Worm (Caenorhabditis elegans): ENCODE results near the gene glb-13.

glb-13 gene

ce11 chrX:12362951-12363486 is 15.2 kb downstream of the glb-13 start (continued):
- peak; percentile 78 for TF ChIP-seq cebp-1 (GFP tag; IDR thresholded peaks at IDR 0.05)
- peak; percentile 96 for TF ChIP-seq cebp-1 (tag; optimal IDR thresholded peaks at IDR 0.05)
- TF ChIP-seq him-1 (tag; optimal IDR thresholded peaks at IDR 0.05): no peak
- TF ChIP-seq pbrm-1 (GFP tag; IDR thresholded peaks at IDR 0.05): peak; percentile 90
- no peak for TF ChIP-seq T26A5.8 (tag; optimal IDR thresholded peaks at IDR 0.05)
- peak; percentile 95 for TF ChIP-seq nfyb-1 (GFP tag; IDR thresholded peaks at IDR 0.05)
- no peak for TF ChIP-seq F49E8.2 (tag; optimal IDR thresholded peaks at IDR 0.05; ENCODE audit: insufficient read depth)
- TF ChIP-seq nhr-90 (tag; optimal IDR thresholded peaks at IDR 0.05): peak; percentile 91
- TF ChIP-seq atf-7 (tag; optimal IDR thresholded peaks at IDR 0.05): peak; percentile 98
- no peak for TF ChIP-seq F55B11.4 (tag; optimal IDR thresholded peaks at IDR 0.05; ENCODE audit: borderline replicate concordance, insufficient read depth)
- TF ChIP-seq F37B4.10 (GFP tag; IDR thresholded peaks at IDR 0.05): no peak
- TF ChIP-seq dpff-1 (tag; optimal IDR thresholded peaks at IDR 0.05): peak; percentile 86
- TF ChIP-seq lag-1 (GFP tag; IDR thresholded peaks at IDR 0.05): peak; percentile 84; the same call in 1 of the 2 replicates
- TF ChIP-seq ztf-28 (GFP tag; IDR thresholded peaks at IDR 0.05): no peak
- no peak for TF ChIP-seq madf-6 (GFP tag; IDR thresholded peaks at IDR 0.05)
- peak; percentile 29; the same call in 1 of the 2 replicates for TF ChIP-seq bed-2 (GFP tag; IDR thresholded peaks at IDR 0.05)
- TF ChIP-seq chd-7 (tag; optimal IDR thresholded peaks at IDR 0.05): peak; percentile 89
- peak; percentile 98 for TF ChIP-seq ceh-27 (GFP tag; optimal IDR thresholded peaks at IDR 0.05)
- no peak for TF ChIP-seq hlh-26 (GFP tag; conservative IDR thresholded peaks at IDR 0.05)
- peak; percentile 99 for TF ChIP-seq repo-1 (tag; optimal IDR thresholded peaks at IDR 0.05)
- TF ChIP-seq F57A8.1 (GFP tag; optimal IDR thresholded peaks at IDR 0.05): peak; percentile 85
- TF ChIP-seq pha-4 (tag; optimal IDR thresholded peaks at IDR 0.05): peak; percentile 97
- TF ChIP-seq mel-28 (tag; optimal IDR thresholded peaks at IDR 0.05; ENCODE audit: borderline replicate concordance): peak; percentile 81
- no peak for TF ChIP-seq nhr-120 (GFP tag; IDR thresholded peaks at IDR 0.05)
- TF ChIP-seq tlf-1 (GFP tag; optimal IDR thresholded peaks at IDR 0.05): peak; percentile 97
- TF ChIP-seq ceh-40 (GFP tag; IDR thresholded peaks at IDR 0.05): 0 out of 2 replicates have a peak, but pooled peaks have one; percentile 28
- TF ChIP-seq let-526 (GFP tag; IDR thresholded peaks at IDR 0.05): peak; percentile 81
- TF ChIP-seq ets-4 (GFP tag; optimal IDR thresholded peaks at IDR 0.05): peak; percentile 89
- peak; percentile 23 for TF ChIP-seq zim-3 (tag; optimal IDR thresholded peaks at IDR 0.05)
- peak; percentile 81 for TF ChIP-seq hmg-1.2 (GFP tag; IDR thresholded peaks at IDR 0.05)
- TF ChIP-seq dox-1 (GFP tag; IDR thresholded peaks at IDR 0.05): peak; percentile 96
- no peak for TF ChIP-seq fkh-3 (tag; optimal IDR thresholded peaks at IDR 0.05)
- TF ChIP-seq egl-44 (GFP tag; IDR thresholded peaks at IDR 0.05): peak; percentile 87
- TF ChIP-seq F39B2.1 (GFP tag; IDR thresholded peaks at IDR 0.05): no peak
- peak; percentile 88; the same call in 1 of the 2 replicates for TF ChIP-seq egl-18 (GFP tag; IDR thresholded peaks at IDR 0.05)
- TF ChIP-seq hrde-1 (tag; optimal IDR thresholded peaks at IDR 0.05; ENCODE audit: borderline replicate concordance): peak; percentile 51
- peak; percentile 80 for TF ChIP-seq tbp1 (GFP tag; optimal IDR thresholded peaks at IDR 0.05)
- TF ChIP-seq B0336.3 (GFP tag; IDR thresholded peaks at IDR 0.05): peak; percentile 99
- no peak for TF ChIP-seq attf-6 (GFP tag; IDR thresholded peaks at IDR 0.05)
- peak; percentile 91 for TF ChIP-seq F10E7.11 (tag; optimal IDR thresholded peaks at IDR 0.05)
- TF ChIP-seq Y95B8A.8 (GFP tag; IDR thresholded peaks at IDR 0.05): no peak
- peak; percentile 73 for TF ChIP-seq ekl-4 (GFP tag; IDR thresholded peaks at IDR 0.05)
- no peak for TF ChIP-seq D2030.7 (GFP tag; IDR thresholded peaks at IDR 0.05)
- TF ChIP-seq attf-3 (GFP tag; conservative IDR thresholded peaks at IDR 0.05): 0 out of 2 replicates have a peak, but pooled peaks have one; percentile 38
- TF ChIP-seq xnd-1 (tag; optimal IDR thresholded peaks at IDR 0.05): no peak
- no peak for TF ChIP-seq Y53F4B.3 (GFP tag; IDR thresholded peaks at IDR 0.05)
- peak; percentile 62 for TF ChIP-seq B0261.1 (tag; optimal IDR thresholded peaks at IDR 0.05)
- TF ChIP-seq ztf-18 (tag; optimal IDR thresholded peaks at IDR 0.05): peak; percentile 79
- peak; percentile 66 for TF ChIP-seq die-1 (tag; optimal IDR thresholded peaks at IDR 0.05)
